Fruit fly (Drosophila melanogaster) whole organism, embryonic: ENCODE measurements around the gene TwdlJ.

ENCODE experiments used
- ATbp ChIP-seq: fragments of 200-800 bp; sonication (Bioruptor generic); optimal IDR thresholded peaks from 2 replicates; lab custom pipeline; 2017; ENCODE audit warnings: missing biosample characterization, mild to moderate bottlenecking, missing genetic modification characterization, missing genetic modification reagents
- CG10462 ChIP-seq: fragments of 200-800 bp; sonication (Bioruptor generic); optimal IDR thresholded peaks from 2 replicates; lab custom pipeline; 2016; ENCODE audit warnings: missing biosample characterization, missing genetic modification characterization
- CG10543 ChIP-seq: fragments of 200-800 bp; sonication (Bioruptor generic); optimal IDR thresholded peaks from 3 replicates; lab custom pipeline; 2017; ENCODE audit warnings: missing biosample characterization, mild to moderate bottlenecking, missing genetic modification characterization, moderate library complexity
- CG11398 ChIP-seq: fragments of 200-800 bp; sonication (Bioruptor generic); optimal IDR thresholded peaks from 2 replicates; lab custom pipeline; 2016; ENCODE audit warnings: missing biosample characterization, missing genetic modification characterization
- CG11504 ChIP-seq: fragments of 200-800 bp; sonication (Bioruptor generic); optimal IDR thresholded peaks from 3 replicates; lab custom pipeline; 2019; ENCODE audit warnings: missing biosample characterization, mild to moderate bottlenecking, missing genetic modification characterization, moderate library complexity
- CG13424 ChIP-seq: fragments of 200-800 bp; sonication (Bioruptor generic); optimal IDR thresholded peaks from 2 replicates; lab custom pipeline; 2019; ENCODE audit warnings: missing biosample characterization, mild to moderate bottlenecking, missing genetic modification characterization, moderate library complexity
- CG13775 ChIP-seq: fragments of 200-800 bp; sonication (Bioruptor generic); optimal IDR thresholded peaks from 3 replicates; lab custom pipeline; 2017; ENCODE audit warnings: missing biosample characterization, mild to moderate bottlenecking, missing genetic modification characterization
- CG14667 ChIP-seq: fragments of 200-800 bp; sonication (Bioruptor generic); IDR thresholded peaks from 2 replicates; pipeline ENCODE4 v1.3.6; 2022; ENCODE audit warnings: missing biosample characterization, missing genetic modification characterization
- CG16863 ChIP-seq: fragments of 200-800 bp; sonication (Bioruptor generic); optimal IDR thresholded peaks from 3 replicates; lab custom pipeline; 2016; ENCODE audit warnings: missing biosample characterization, missing genetic modification characterization
- CG18011 ChIP-seq: fragments of 200-800 bp; sonication (Bioruptor generic); optimal IDR thresholded peaks from 2 replicates; lab custom pipeline; 2017; ENCODE audit warnings: missing biosample characterization, missing genetic modification characterization, mild to moderate bottlenecking, moderate library complexity, missing genotype
- CG1832 ChIP-seq: fragments of 200-800 bp; sonication (Bioruptor generic); optimal IDR thresholded peaks from 2 replicates; lab custom pipeline; 2017; ENCODE audit warnings: missing biosample characterization, mild to moderate bottlenecking, missing genetic modification characterization, inconsistent platforms
- CG2875 ChIP-seq: fragments of 200-800 bp; sonication (Bioruptor generic); optimal IDR thresholded peaks from 2 replicates; lab custom pipeline; 2017; ENCODE audit warnings: missing biosample characterization, mild to moderate bottlenecking, missing genetic modification characterization, missing genetic modification reagents
- CG31441 ChIP-seq: fragments of 200-800 bp; sonication (Bioruptor generic); IDR thresholded peaks from 2 replicates; pipeline ENCODE4 v1.3.6; 2022; ENCODE audit warnings: missing biosample characterization, missing genetic modification characterization
- CG33213 ChIP-seq: fragments of 200-800 bp; sonication (Bioruptor generic); optimal IDR thresholded peaks from 3 replicates; lab custom pipeline; 2016; ENCODE audit warnings: missing biosample characterization, missing genetic modification characterization
- CG34422 ChIP-seq: fragments of 200-800 bp; sonication (Bioruptor generic); IDR thresholded peaks from 3 replicates; pipeline ENCODE4 v1.3.6; 2022; ENCODE audit warnings: missing biosample characterization, missing genetic modification characterization
- CG3726 ChIP-seq: fragments of 200-800 bp; sonication (Bioruptor generic); IDR thresholded peaks from 3 replicates; pipeline ENCODE4, ENCODE4 v1.3.6; 2022; ENCODE audit warnings: missing biosample characterization, missing genetic modification characterization
- CG4707 ChIP-seq: fragments of 200-800 bp; sonication (Bioruptor generic); optimal IDR thresholded peaks from 2 replicates; lab custom pipeline; 2018; ENCODE audit warnings: missing biosample characterization, mild to moderate bottlenecking, missing genetic modification characterization, moderate library complexity
- CG6254 ChIP-seq: fragments of 200-800 bp; sonication (Bioruptor generic); optimal IDR thresholded peaks from 3 replicates; lab custom pipeline; 2017; ENCODE audit warnings: mild to moderate bottlenecking, missing biosample characterization, missing genetic modification reagents, missing genetic modification characterization
- CG6813 ChIP-seq: fragments of 200-800 bp; sonication (Bioruptor generic); optimal IDR thresholded peaks from 2 replicates; lab custom pipeline; 2017; ENCODE audit warnings: missing biosample characterization, missing genetic modification characterization, mild to moderate bottlenecking, moderate library complexity, missing genetic modification reagents
- CG6854 ChIP-seq: fragments of 200-800 bp; sonication (Bioruptor generic); optimal IDR thresholded peaks from 3 replicates; lab custom pipeline; 2017; ENCODE audit warnings: missing biosample characterization, mild to moderate bottlenecking, missing genetic modification characterization
- CG7839 ChIP-seq: fragments of 200-800 bp; sonication (Bioruptor generic); optimal IDR thresholded peaks from 3 replicates; lab custom pipeline; 2018; ENCODE audit warnings: missing biosample characterization, mild to moderate bottlenecking, missing genetic modification characterization, moderate library complexity
- CG8388 ChIP-seq: fragments of 200-800 bp; sonication (Bioruptor generic); optimal IDR thresholded peaks from 2 replicates; lab custom pipeline; 2019; ENCODE audit warnings: missing biosample characterization, mild to moderate bottlenecking, missing genetic modification characterization, moderate library complexity
- CG9932 ChIP-seq: fragments of 200-800 bp; sonication (Bioruptor generic); IDR thresholded peaks from 2 replicates; pipeline ENCODE4 v1.3.6; 2022; ENCODE audit warnings: missing biosample characterization, missing genetic modification characterization
- CkIIα-i1 ChIP-seq: fragments of 200-800 bp; sonication (Bioruptor generic); IDR thresholded peaks from 2 replicates; pipeline ENCODE4 v1.3.6; 2022; ENCODE audit warnings: missing biosample characterization, missing genetic modification characterization
- CoRest ChIP-seq: fragments of 200-800 bp; sonication (Bioruptor generic); optimal IDR thresholded peaks from 3 replicates; lab custom pipeline; 2018; ENCODE audit warnings: missing biosample characterization, mild to moderate bottlenecking, missing genetic modification characterization, moderate library complexity
- Dip3 ChIP-seq: fragments of 200-800 bp; sonication (Bioruptor generic); optimal IDR thresholded peaks from 3 replicates; lab custom pipeline; 2016; ENCODE audit warnings: missing biosample characterization, missing genetic modification characterization
- E2f2 ChIP-seq: fragments of 200-800 bp; sonication (Bioruptor generic); IDR thresholded peaks from 2 replicates; pipeline ENCODE4 v1.3.6; 2022; ENCODE audit warnings: missing biosample characterization, missing genetic modification characterization
- GATAe ChIP-seq: fragments of 200-800 bp; sonication (Bioruptor generic); conservative IDR thresholded peaks from 2 replicates; pipeline ENCODE4 v1.3.6; 2022; ENCODE audit warnings: missing biosample characterization, missing genetic modification characterization
- Gug ChIP-seq: fragments of 200-800 bp; sonication (Bioruptor generic); IDR thresholded peaks from 4 replicates; pipeline ENCODE4 v1.3.6; 2022; ENCODE audit warnings: missing biosample characterization, missing genetic modification characterization
- Myb ChIP-seq: fragments of 200-800 bp; sonication (Bioruptor generic); optimal IDR thresholded peaks from 2 replicates; lab custom pipeline; 2016; ENCODE audit warnings: missing biosample characterization, missing genetic modification characterization
- Rx ChIP-seq: fragments of 200-800 bp; sonication (Bioruptor generic); IDR thresholded peaks from 2 replicates; pipeline ENCODE4 v1.3.6; 2022; ENCODE audit warnings: missing biosample characterization, missing genetic modification characterization
- Side ChIP-seq: fragments of 200-800 bp; sonication (Bioruptor generic); optimal IDR thresholded peaks from 2 replicates; lab custom pipeline; 2016; ENCODE audit warnings: missing biosample characterization, missing genetic modification characterization
- Sox100B ChIP-seq: fragments of 200-800 bp; sonication (Bioruptor generic); optimal IDR thresholded peaks from 3 replicates; lab custom pipeline; 2018; ENCODE audit warnings: missing biosample characterization, mild to moderate bottlenecking, missing genetic modification characterization
- Xbp1 ChIP-seq: fragments of 200-800 bp; sonication (Bioruptor generic); optimal IDR thresholded peaks from 3 replicates; lab custom pipeline; 2016; ENCODE audit warnings: missing biosample characterization, mild to moderate bottlenecking, missing genetic modification characterization
- bigmax ChIP-seq: fragments of 200-800 bp; sonication (Bioruptor generic); optimal IDR thresholded peaks from 2 replicates; lab custom pipeline; 2018; ENCODE audit warnings: missing biosample characterization, mild to moderate bottlenecking, missing genetic modification characterization
- corto ChIP-seq: fragments of 200-800 bp; sonication (Bioruptor generic); optimal IDR thresholded peaks from 2 replicates; lab custom pipeline; 2016; ENCODE audit warnings: missing biosample characterization, mild to moderate bottlenecking, missing genetic modification characterization, moderate library complexity
- danr ChIP-seq: fragments of 200-800 bp; sonication (Bioruptor generic); IDR thresholded peaks from 2 replicates; pipeline ENCODE4 v1.3.6; 2022; ENCODE audit warnings: missing biosample characterization, missing genetic modification characterization
- dimm ChIP-seq: fragments of 200-800 bp; sonication (Bioruptor generic); IDR thresholded peaks from 2 replicates; pipeline ENCODE4 v1.3.6; 2022; ENCODE audit warnings: missing biosample characterization, missing genetic modification characterization
- fru ChIP-seq: fragments of >200 bp; optimal IDR thresholded peaks from 2 replicates; lab custom pipeline; 2017
- gcm ChIP-seq: fragments of 200-800 bp; sonication (Bioruptor generic); optimal IDR thresholded peaks from 2 replicates; lab custom pipeline; 2019; ENCODE audit warnings: missing biosample characterization, mild to moderate bottlenecking, missing genetic modification characterization, moderate library complexity
- grau ChIP-seq: fragments of 200-800 bp; optimal IDR thresholded peaks from 3 replicates; lab custom pipeline; 2019; ENCODE audit warnings: missing biosample characterization, mild to moderate bottlenecking, missing genetic modification characterization, moderate library complexity
- gro ChIP-seq: fragments of 200-800 bp; sonication (Bioruptor generic); optimal IDR thresholded peaks from 2 replicates; lab custom pipeline; 2016; ENCODE audit warnings: missing biosample characterization, missing genetic modification characterization
- gsb ChIP-seq: fragments of 200-800 bp; sonication (Bioruptor generic); IDR thresholded peaks from 2 replicates; pipeline ENCODE4 v1.3.6; 2022; ENCODE audit warnings: missing biosample characterization, missing genetic modification characterization
- gsb-n ChIP-seq: fragments of 200-800 bp; sonication (Bioruptor generic); optimal IDR thresholded peaks from 3 replicates; lab custom pipeline; 2018; ENCODE audit warnings: missing biosample characterization, mild to moderate bottlenecking, missing genetic modification characterization
- p53 ChIP-seq: fragments of 200-800 bp; sonication (Bioruptor generic); optimal IDR thresholded peaks from 2 replicates; lab custom pipeline; 2016; ENCODE audit warnings: missing biosample characterization, missing genetic modification characterization
- pita ChIP-seq: fragments of 200-800 bp; sonication (Bioruptor generic); optimal IDR thresholded peaks from 2 replicates; lab custom pipeline; 2017; ENCODE audit warnings: missing biosample characterization, mild to moderate bottlenecking, missing genetic modification characterization
- row ChIP-seq: fragments of 200-800 bp; sonication (Bioruptor generic); IDR thresholded peaks from 3 replicates; pipeline ENCODE4 v1.3.6; 2022; ENCODE audit warnings: missing biosample characterization, missing genetic modification characterization
- sens ChIP-seq: fragments of 200-800 bp; sonication (Bioruptor generic); peaks from one replicate; lab custom pipeline; 2016; ENCODE audit warnings: missing biosample characterization, missing genetic modification characterization
- slbo ChIP-seq: fragments of 200-800 bp; sonication (Bioruptor generic); IDR thresholded peaks from 2 replicates; pipeline ENCODE4 v1.3.6; 2022; ENCODE audit warnings: missing biosample characterization, missing genetic modification characterization
- tx ChIP-seq: fragments of 200-800 bp; sonication (Bioruptor generic); optimal IDR thresholded peaks from 2 replicates; lab custom pipeline; 2016; ENCODE audit warnings: missing biosample characterization, missing genetic modification characterization
- vfl ChIP-seq: fragments of 200-800 bp; sonication (Bioruptor generic); optimal IDR thresholded peaks from 2 replicates; lab custom pipeline; 2016; ENCODE audit warnings: missing biosample characterization, missing genetic modification characterization

TwdlJ gene

DNA sequence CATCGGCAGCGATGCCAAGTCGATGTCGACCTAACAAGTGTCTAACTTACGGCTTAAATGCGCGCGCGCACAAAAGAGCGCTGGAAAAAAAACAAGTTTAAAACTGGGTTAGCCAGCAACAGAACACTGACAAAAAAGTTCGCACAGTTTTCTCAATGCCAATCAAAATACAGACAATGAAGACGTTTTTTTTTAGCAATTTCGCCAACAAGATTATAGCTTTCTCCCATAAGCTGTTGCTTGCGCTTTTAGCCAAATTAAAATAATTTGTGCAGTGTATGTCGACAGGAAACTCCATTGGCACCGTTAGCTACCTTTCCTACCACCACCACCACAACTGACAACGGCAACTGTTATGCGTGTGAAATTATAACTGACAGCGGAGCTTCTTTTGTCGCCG, 24.9 kb downstream of the TwdlJ start (continued):
- TF ChIP-seq gcm = no peak
- TF ChIP-seq pita = no peak
- TF ChIP-seq CkIIα-i1 = 0 out of 2 replicates have a peak, but pooled peaks have one; percentile 46
- peak; percentile 52 for TF ChIP-seq gro (GFP tag; lab: Kevin White, UChicago)
- TF ChIP-seq CG10543 (GFP tag; lab: Kevin White, UChicago) = no peak
- no peak for TF ChIP-seq CG10462
- peak; percentile 54 for TF ChIP-seq CG14667
- no peak for TF ChIP-seq CG2875
- TF ChIP-seq grau (tag; lab: Kevin White, UChicago) = no peak
- TF ChIP-seq CG6254 (GFP tag; lab: Kevin White, UChicago) = no peak
- no peak for TF ChIP-seq CG16863
- TF ChIP-seq Rx = peak; percentile 65
- peak; percentile 15; the same call in 1 of the 2 replicates for TF ChIP-seq danr
- TF ChIP-seq Myb (GFP tag; lab: Kevin White, UChicago) = peak; percentile 32
- peak; percentile 53 for TF ChIP-seq Xbp1 (GFP tag; lab: Kevin White, UChicago)
- TF ChIP-seq CG8388 (GFP tag; lab: Kevin White, UChicago) = peak; percentile 26
- 0 out of 2 replicates have a peak, but pooled peaks have one; percentile 17 for TF ChIP-seq gsb
- TF ChIP-seq CG7839 (tag; lab: Kevin White, UChicago) = peak; percentile 55
- no peak for TF ChIP-seq dimm (GFP tag; lab: Robert Waterston, UW)
- no peak for TF ChIP-seq CG1832 (GFP tag; lab: Kevin White, UChicago)
- peak; percentile 31 for TF ChIP-seq tx
- peak; percentile 14 for TF ChIP-seq CG6813 (GFP tag; lab: Kevin White, UChicago)
- no peak for TF ChIP-seq CG18011
- TF ChIP-seq CG9932 = peak; percentile 52
- TF ChIP-seq CG31441 (GFP tag; lab: Robert Waterston, UW) = peak; percentile 40; the same call in 1 of the 2 replicates
- no peak for TF ChIP-seq fru (lab: Kevin White, UChicago)
- no peak for TF ChIP-seq CG13775 (GFP tag; lab: Kevin White, UChicago)
- no peak for TF ChIP-seq gsb-n (tag; lab: Kevin White, UChicago)
- TF ChIP-seq CG11504 (tag; lab: Kevin White, UChicago) = peak; percentile 78
- peak; percentile 26 for TF ChIP-seq vfl (GFP tag; lab: Kevin White, UChicago)
- peak; percentile 26 for TF ChIP-seq CoRest
- peak; percentile 37 for TF ChIP-seq CG13424 (tag; lab: Kevin White, UChicago)
- TF ChIP-seq E2f2 = peak; percentile 41
- peak; percentile 43 for TF ChIP-seq CG6854 (GFP tag; lab: Kevin White, UChicago)
- no peak for TF ChIP-seq CG33213
- peak; percentile 54 for TF ChIP-seq Sox100B (GFP tag; lab: Kevin White, UChicago)
- TF ChIP-seq Side (GFP tag; lab: Kevin White, UChicago) = peak; percentile 18
- peak; percentile 74 for TF ChIP-seq row (GFP tag; lab: Robert Waterston, UW)
- TF ChIP-seq p53 (GFP tag; lab: Kevin White, UChicago) = no peak
- TF ChIP-seq CG11398 (GFP tag; lab: Kevin White, UChicago) = no peak
- no peak for TF ChIP-seq bigmax
- TF ChIP-seq GATAe (GFP tag; lab: Robert Waterston, UW) = no peak
- TF ChIP-seq slbo (GFP tag; lab: Robert Waterston, UW) = peak; percentile 61
- TF ChIP-seq Dip3 = peak; percentile 32
- TF ChIP-seq Gug (GFP tag; lab: Robert Waterston, UW) = peak; percentile 48; the same call in 2 of the 4 replicates
- peak; percentile 88 for TF ChIP-seq sens (GFP tag; lab: Kevin White, UChicago)
- TF ChIP-seq ATbp = peak; percentile 14
- no peak for TF ChIP-seq corto (GFP tag; lab: Kevin White, UChicago)
- no peak for TF ChIP-seq CG4707
- TF ChIP-seq CG34422 (GFP tag; lab: Robert Waterston, UW) = 0 out of 3 replicates have a peak, but pooled peaks have one; percentile 35
- 0 out of 3 replicates have a peak, but pooled peaks have one; percentile 44 for TF ChIP-seq CG3726
